Fruit fly (Drosophila melanogaster): ENCODE data around the gene HGTX.

HGTX gene

DNA sequence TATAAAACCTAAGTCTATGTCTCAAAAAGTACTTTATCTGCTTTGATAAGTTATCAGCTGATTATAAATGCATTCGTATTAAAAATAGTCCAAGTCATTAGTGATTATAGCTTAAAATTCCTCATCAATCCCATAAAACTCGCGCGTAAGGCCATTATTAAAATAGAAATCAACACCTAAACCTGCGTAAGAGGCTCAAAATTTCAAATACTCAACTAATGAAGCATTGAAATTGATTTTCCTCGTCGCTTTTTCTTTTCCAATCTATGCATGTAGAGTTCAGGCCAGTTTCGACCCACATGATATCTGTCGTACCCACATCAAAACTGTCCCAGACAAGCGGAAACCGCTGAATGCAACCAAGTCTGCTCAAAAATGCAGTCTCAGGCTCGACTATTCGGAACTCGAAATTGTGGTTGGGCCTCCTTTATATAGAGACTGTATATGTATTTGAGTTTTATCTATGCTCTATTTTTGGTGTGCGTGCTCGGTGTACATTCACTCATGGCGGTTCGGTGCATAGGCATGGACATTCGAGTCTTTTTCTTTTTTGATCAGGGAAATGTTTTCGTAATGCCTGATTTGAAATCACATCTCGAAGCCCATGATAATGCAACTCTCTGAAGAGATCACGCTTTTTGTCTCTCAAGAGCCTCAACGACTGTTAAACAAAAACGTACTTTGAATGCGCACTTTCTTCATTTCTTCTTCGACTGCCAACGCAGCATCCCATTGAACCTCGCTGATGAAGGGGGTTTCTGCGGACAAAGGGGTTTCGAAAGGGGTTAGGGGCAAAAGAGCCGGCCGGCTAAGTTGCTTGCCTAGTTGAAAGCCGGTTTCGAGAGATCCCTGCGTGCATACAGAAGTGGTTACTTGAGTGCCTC lies 47.1 kb downstream of the HGTX start:
- TF ChIP-seq psq (optimal IDR thresholded peaks at IDR 0.05) (no peak), Dll (optimal IDR thresholded peaks at IDR 0.05) (no peak), EcR (GFP tag; optimal IDR thresholded peaks at IDR 0.05) (no peak), usp (GFP tag; optimal IDR thresholded peaks at IDR 0.05) (no peak), pan (optimal IDR thresholded peaks at IDR 0.05) (no peak), CG8478 (optimal IDR thresholded peaks at IDR 0.05) (no peak)

DNA sequence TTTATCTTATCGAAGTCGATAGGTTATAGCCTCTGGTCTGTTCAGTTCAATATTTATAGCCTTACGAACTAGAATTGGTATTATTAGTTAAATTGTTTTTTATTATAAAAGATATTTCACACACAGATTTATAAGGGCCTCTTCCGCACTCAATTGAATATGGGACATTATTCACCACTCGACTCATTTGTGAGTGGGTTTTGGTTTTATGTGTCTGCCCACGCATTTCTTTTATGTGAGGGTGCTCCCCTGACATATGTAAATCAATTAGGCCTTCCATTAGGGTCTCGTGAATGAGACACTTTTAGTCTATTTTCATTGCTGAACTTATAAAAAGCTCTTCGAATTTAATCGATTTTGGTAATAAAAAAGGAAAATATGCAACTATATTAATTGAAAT lies 47.7 kb downstream of the HGTX start:
- TF ChIP-seq pan (optimal IDR thresholded peaks at IDR 0.05) = no peak
- TF ChIP-seq Dll (optimal IDR thresholded peaks at IDR 0.05) = no peak
- no peak for TF ChIP-seq usp (GFP tag; optimal IDR thresholded peaks at IDR 0.05)
- no peak for TF ChIP-seq psq (optimal IDR thresholded peaks at IDR 0.05)
- TF ChIP-seq EcR (GFP tag; optimal IDR thresholded peaks at IDR 0.05) = no peak
- no peak for TF ChIP-seq CG8478 (optimal IDR thresholded peaks at IDR 0.05)

DNA sequence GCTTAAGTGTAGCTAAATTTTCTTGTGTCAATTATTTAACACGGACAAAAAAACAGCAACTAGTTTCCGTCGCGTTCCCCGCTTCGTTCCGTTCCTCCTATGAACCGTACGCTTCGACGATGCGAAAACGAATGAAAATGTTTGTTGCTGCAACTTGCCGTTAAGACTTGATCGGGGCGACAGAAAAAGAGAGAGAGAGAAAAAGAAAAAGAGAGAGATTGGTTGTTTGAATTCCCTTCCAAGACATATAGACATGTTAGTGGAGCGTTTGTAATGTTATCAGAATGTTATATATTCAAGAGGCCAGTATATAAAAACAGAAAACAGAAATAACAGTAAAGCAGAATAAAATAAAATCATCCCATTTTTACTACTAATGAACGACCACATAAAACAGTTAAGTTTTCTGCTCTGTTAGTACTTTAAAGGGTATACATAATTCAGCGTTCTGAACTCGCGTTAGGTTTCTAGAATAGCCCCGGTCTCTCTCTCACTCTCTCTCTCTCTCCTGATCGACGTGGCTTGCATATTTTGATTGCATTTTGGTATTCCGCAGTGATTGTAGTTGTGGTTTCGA lies 48.4 kb downstream of the HGTX start, which contains the start of gene Gbs-70E:
Gene Gbs-70E, minus strand, starts transcription at position 137 of the 577 bp plus-strand sequence.
- TF ChIP-seq CG8478 (optimal IDR thresholded peaks at IDR 0.05) (no peak), Dll (optimal IDR thresholded peaks at IDR 0.05) (no peak), pan (optimal IDR thresholded peaks at IDR 0.05) (no peak), usp (GFP tag; optimal IDR thresholded peaks at IDR 0.05) (no peak), EcR (GFP tag; optimal IDR thresholded peaks at IDR 0.05) (no peak), psq (optimal IDR thresholded peaks at IDR 0.05) (no peak)

DNA sequence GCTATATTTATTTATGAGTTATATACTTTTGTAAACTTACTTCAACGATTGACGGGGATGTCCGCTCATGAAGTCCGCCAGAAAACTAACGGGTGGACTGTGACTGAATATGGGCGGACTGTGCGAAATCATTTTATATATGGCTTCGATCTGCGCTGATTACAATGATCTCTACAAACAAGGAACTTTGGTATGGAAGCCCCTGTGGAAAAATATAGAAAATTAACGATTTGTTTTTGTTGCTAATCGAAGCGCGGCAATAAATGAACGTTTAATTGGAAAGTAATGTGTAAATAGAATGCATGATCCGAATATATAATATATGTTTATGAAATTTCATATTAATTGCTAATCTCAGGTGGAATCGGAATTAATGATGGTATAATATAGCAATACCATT lies 49.4 kb downstream of the HGTX start:
- TF ChIP-seq EcR (GFP tag; optimal IDR thresholded peaks at IDR 0.05) (no peak), usp (GFP tag; optimal IDR thresholded peaks at IDR 0.05) (no peak), pan (optimal IDR thresholded peaks at IDR 0.05) (no peak), psq (optimal IDR thresholded peaks at IDR 0.05) (no peak), Dll (optimal IDR thresholded peaks at IDR 0.05) (no peak), CG8478 (optimal IDR thresholded peaks at IDR 0.05) (no peak)

DNA sequence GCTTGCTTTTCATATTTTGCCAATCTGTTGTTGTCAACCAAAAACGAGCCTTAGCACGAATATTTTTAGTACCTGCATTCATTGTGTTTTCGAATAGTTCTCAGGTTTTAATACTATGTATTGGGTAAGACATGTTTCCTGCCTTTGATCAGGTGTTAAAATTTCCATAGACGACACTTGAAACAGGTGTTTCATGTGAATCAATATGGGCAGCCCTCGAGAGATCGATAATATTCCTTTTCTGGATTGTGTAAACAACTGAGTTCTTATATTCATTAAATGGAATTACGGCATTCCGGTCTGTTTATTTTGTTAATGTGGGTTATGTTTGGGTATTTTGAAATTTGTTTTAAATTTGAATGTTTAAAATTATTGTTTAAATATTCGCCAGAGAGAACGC lies 50.1 kb downstream of the HGTX start:
- TF ChIP-seq usp (GFP tag; optimal IDR thresholded peaks at IDR 0.05) = no peak
- no peak for TF ChIP-seq Dll (optimal IDR thresholded peaks at IDR 0.05)
- no peak for TF ChIP-seq CG8478 (optimal IDR thresholded peaks at IDR 0.05)
- no peak for TF ChIP-seq psq (optimal IDR thresholded peaks at IDR 0.05)
- TF ChIP-seq pan (optimal IDR thresholded peaks at IDR 0.05) = no peak
- no peak for TF ChIP-seq EcR (GFP tag; optimal IDR thresholded peaks at IDR 0.05)

DNA sequence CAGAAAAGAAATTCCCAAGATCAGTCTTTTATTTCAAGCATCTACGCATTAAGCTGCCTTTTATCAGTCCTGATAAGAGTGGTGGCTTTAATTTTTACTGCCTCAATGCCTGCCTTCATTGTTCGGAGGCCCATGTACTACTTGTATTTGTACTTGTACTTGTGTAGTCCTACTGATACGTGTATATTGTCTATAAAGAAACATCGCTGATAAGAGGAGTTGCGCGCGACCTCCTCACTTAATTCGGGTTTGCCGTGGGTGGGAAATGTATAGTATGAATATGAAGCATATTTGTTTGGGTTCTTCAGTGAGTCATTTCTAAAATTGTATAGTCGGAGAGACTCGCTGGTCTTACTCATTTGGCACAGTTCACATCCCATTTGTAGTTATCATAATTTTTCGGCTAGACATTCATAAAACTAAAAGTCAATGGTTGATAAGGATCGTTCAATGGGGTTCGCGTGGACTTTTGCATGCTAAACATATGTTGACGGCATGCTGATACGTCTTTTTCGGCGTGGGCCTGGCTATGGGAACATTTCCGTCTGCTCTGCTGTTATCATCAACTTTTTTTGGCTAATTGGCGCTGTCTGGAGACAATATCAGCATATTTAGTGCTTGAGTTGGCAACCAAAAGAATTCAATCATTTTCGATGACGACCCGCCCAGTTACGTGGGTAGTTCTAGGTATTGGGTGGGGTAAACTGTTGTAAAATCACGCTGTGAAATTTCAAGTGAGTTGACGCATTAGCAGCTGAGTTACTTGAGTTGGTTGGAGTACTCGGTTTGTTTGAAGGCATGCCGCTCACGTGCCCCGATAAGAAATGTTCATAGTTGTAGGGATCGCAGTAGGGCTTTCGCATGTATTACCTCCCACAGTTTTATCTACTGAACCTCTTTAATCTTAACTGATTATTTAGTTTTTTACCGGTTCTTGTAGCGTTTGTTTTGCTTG lies 51.3 kb downstream of the HGTX start:
- no peak for TF ChIP-seq EcR (GFP tag; optimal IDR thresholded peaks at IDR 0.05)
- TF ChIP-seq pan (optimal IDR thresholded peaks at IDR 0.05) = no peak
- TF ChIP-seq psq (optimal IDR thresholded peaks at IDR 0.05) = no peak

DNA sequence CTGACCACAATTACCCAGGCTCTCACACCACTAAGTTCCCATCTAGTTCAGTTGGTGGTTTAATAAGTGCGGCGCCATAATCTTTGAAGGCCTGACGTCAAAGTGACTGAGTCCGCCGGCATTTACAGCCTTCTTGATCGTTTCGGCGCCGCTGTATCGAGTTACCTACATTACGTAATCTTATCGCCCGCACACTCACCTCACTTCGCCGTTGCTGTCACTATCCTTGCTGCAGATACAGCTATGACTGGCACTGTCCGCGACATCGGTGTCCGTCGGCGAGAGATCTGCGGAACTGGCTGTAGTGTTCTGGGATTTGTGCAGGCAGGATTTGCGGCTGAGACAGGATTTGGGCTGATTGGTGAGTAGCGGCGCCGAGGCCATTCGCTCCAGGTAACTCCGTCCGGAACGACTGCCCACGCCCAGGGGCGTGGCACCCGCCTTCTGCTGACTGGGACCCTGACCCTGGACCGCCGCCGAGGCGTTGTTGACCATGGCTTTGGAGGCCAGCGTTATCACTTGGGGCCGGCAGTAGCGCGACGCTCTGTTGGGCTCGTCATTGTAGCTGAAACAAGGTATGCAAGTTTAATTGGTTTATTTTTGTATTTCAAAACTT lies 52.3 kb downstream of the HGTX start:
- TF ChIP-seq pan (optimal IDR thresholded peaks at IDR 0.05) (no peak), EcR (GFP tag; optimal IDR thresholded peaks at IDR 0.05) (no peak), CG8478 (optimal IDR thresholded peaks at IDR 0.05) (no peak), usp (GFP tag; optimal IDR thresholded peaks at IDR 0.05) (no peak), Dll (optimal IDR thresholded peaks at IDR 0.05) (no peak), psq (optimal IDR thresholded peaks at IDR 0.05) (no peak)

DNA sequence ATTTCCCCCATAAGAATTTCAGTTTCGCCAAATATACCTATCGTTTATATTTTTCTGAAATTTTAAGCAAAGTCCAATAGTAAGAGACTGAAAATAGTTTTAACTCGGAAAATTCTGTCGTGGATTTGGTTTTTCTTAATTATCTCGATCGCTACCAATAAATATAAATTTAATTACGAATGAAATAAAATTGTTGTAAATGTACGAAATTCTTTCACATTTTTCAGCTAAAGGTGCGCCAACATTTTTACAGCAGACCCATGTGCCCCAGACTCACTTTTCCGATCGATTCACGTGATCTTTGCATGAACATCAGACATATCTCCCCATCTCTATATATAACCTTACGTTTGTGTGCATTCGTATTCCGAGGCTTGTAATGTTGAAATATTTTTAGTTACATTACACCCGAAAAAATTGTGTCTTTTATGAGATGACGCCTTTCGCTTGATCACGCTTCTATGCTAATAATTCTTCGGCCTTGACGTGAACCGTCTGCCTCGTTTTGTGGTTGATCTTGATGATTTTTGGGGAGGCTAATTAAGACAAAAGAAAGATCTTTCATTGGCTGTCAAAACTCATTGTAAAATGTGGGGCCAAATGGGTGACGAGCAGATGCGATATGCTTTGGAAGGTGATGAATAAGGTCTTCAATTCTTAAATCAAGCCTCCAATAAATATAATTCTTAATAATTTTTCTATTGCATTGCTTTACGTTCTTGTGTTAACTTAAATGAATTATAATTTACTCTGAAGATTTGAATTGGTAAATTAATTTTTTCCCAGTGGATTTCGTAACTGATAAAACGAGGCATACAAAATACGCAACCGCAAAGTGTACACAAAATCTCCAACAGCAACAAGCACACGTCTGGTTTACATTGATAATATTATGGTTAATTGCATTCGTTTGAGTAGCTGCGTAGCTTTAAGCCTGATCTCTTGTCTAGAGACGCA lies 54.1 kb downstream of the HGTX start:
- no peak for TF ChIP-seq Dll (optimal IDR thresholded peaks at IDR 0.05)
- no peak for TF ChIP-seq pan (optimal IDR thresholded peaks at IDR 0.05)
- no peak for TF ChIP-seq usp (GFP tag; optimal IDR thresholded peaks at IDR 0.05)
- no peak for TF ChIP-seq psq (optimal IDR thresholded peaks at IDR 0.05)
- TF ChIP-seq CG8478 (optimal IDR thresholded peaks at IDR 0.05) = no peak
- TF ChIP-seq EcR (GFP tag; optimal IDR thresholded peaks at IDR 0.05) = no peak

DNA sequence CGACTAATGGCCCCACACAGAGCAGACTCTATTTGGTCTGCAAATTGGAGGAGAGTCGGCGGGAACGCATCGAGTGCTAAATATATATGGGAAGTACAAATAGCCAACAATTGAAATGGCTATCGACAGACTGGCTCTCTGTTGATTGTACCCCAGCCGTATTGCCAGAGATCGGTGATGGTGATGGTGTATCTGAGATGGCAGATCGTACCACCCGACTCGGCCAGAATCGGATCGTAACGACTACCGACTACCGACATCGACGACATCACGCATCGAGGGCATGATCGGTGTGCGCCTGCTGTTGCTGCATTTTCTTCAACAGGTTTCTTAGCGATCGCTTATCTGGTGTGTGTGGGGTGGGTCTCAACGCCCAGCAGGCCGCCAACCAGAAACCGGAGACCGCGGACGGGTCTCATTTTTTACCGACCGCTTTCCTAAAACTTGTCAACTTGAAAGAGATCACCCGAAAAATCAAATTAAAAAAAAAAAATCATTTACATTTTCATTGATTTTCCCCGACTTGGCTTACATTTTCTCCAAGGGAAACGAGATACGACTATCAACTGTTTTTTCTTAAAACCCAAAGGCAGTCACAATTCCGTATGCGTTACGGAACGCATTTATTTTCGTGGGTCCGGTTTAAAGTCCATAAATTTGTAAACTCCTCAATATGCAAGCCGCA lies 55.2 kb downstream of the HGTX start:
- no peak for TF ChIP-seq Dll (optimal IDR thresholded peaks at IDR 0.05)
- TF ChIP-seq usp (GFP tag; optimal IDR thresholded peaks at IDR 0.05) = no peak
- no peak for TF ChIP-seq pan (optimal IDR thresholded peaks at IDR 0.05)
- TF ChIP-seq EcR (GFP tag; optimal IDR thresholded peaks at IDR 0.05) = no peak
- no peak for TF ChIP-seq psq (optimal IDR thresholded peaks at IDR 0.05)
- TF ChIP-seq CG8478 (optimal IDR thresholded peaks at IDR 0.05) = no peak
